Fruit fly (Drosophila melanogaster): ENCODE results near the gene Saf6.

Saf6 gene

DNA sequence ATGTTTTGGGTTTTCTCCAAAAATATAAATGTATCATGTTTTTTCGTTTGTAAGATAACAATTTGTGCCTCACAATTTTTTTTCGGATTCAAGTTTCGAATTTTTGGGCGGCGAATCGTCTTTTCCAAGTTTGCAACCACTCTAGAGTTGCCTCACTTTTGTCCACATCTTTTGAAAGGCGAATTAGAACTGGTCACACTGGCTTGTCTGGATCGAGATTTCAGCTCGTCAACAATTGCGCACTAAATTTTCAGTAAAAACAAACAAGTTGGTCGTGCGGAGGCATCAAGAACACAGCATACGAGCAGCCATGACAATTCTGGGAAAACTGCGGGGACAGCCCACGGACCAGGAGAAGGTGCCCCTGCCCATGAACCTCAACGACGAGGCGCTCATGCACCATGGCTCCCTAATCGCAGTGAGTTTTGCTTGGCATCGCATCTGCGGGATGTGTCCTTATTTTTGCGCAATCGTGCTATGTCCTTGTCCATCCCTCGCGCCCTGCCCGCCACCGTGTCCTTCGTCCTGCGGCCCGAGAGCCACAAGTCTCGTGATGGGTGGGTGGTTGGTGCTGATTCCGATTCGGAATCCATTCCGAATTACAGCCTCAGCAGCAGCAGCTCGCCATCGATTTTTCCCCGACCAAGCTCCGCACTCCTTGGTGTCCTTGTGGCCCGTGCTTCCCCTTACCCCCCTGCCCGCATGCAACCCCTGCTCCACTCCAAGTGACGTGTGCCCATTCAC is 5.7 kb upstream of the Saf6 start, which contains the start of gene CG3662 (continued):
- TF ChIP-seq CG15479 (GFP tag; optimal IDR thresholded peaks at IDR 0.05) (peak; percentile 81), Hr51 (GFP tag; optimal IDR thresholded peaks at IDR 0.05) (no peak), Med (GFP tag) (peak; percentile 88), sr (GFP tag; IDR thresholded peaks at IDR 0.05) (no peak), Hmr (GFP tag; optimal IDR thresholded peaks at IDR 0.05) (peak; percentile 47), gro (GFP tag; optimal IDR thresholded peaks at IDR 0.05) (peak; percentile 33), amos (GFP tag; IDR thresholded peaks at IDR 0.05; ENCODE audit: partially characterized antibody) (peak; percentile 46; the same call in 1 of the 2 replicates), CG3281 (GFP tag; optimal IDR thresholded peaks at IDR 0.05) (no peak), CTCF (GFP tag; optimal IDR thresholded peaks at IDR 0.05) (peak; percentile 40), CG13775 (GFP tag; optimal IDR thresholded peaks at IDR 0.05) (no peak), PHDP (tag; optimal IDR thresholded peaks at IDR 0.05) (peak; percentile 3), ara (GFP tag; IDR thresholded peaks at IDR 0.05) (no peak), CG1602 (GFP tag; optimal IDR thresholded peaks at IDR 0.05) (no peak), Vsx1 (GFP tag; optimal IDR thresholded peaks at IDR 0.05) (no peak), CG15601 (tag; optimal IDR thresholded peaks at IDR 0.05) (peak; percentile 47), YL-1 (GFP tag; optimal IDR thresholded peaks at IDR 0.05) (peak; percentile 77), H15 (GFP tag; IDR thresholded peaks at IDR 0.05) (no peak), Dref (GFP tag; IDR thresholded peaks at IDR 0.05) (peak; percentile 54), pan (optimal IDR thresholded peaks at IDR 0.05) (no peak), pan (GFP tag; optimal IDR thresholded peaks at IDR 0.05 in 1 of 2, IDR thresholded peaks at IDR 0.05 in 1 of 2) (peak in 1 of 2 experiments; percentile 25), CG13287 (GFP tag; IDR thresholded peaks at IDR 0.05; ENCODE audit: partially characterized antibody) (peak; percentile 46), tna (GFP tag; IDR thresholded peaks at IDR 0.05; ENCODE audit: partially characterized antibody) (peak; percentile 10; the same call in 1 of the 2 replicates), grn (GFP tag; optimal IDR thresholded peaks at IDR 0.05) (peak; percentile 18), slou (GFP tag; optimal IDR thresholded peaks at IDR 0.05) (no peak), CG1233 (GFP tag; optimal IDR thresholded peaks at IDR 0.05) (no peak), so (GFP tag; IDR thresholded peaks at IDR 0.05) (0 out of 3 replicates have a peak, but pooled peaks have one; percentile 29), CG11560 (tag; IDR thresholded peaks at IDR 0.05) (no peak), ewg (GFP tag; optimal IDR thresholded peaks at IDR 0.05) (peak; percentile 94), Dp (GFP tag; optimal IDR thresholded peaks at IDR 0.05) (peak; percentile 98), mam (GFP tag; optimal IDR thresholded peaks at IDR 0.05) (no peak), CG12391 (tag; optimal IDR thresholded peaks at IDR 0.05) (peak; percentile 17), mld (GFP tag; IDR thresholded peaks at IDR 0.05; ENCODE audit: partially characterized antibody) (no peak), croc (GFP tag; conservative IDR thresholded peaks at IDR 0.05) (no peak), CG42726 (GFP tag; IDR thresholded peaks at IDR 0.05; ENCODE audit: partially characterized antibody) (peak; percentile 49; the same call in 1 of the 2 replicates), CG7987 (GFP tag; optimal IDR thresholded peaks at IDR 0.05) (peak; percentile 15), Nf-YC (tag; optimal IDR thresholded peaks at IDR 0.05) (peak; percentile 20), stwl (tag; optimal IDR thresholded peaks at IDR 0.05) (peak; percentile 69), knrl (GFP tag; IDR thresholded peaks at IDR 0.05; ENCODE audit: partially characterized antibody) (peak; percentile 40; the same call in 1 of the 3 replicates), ci (GFP tag; IDR thresholded peaks at IDR 0.05) (peak; percentile 72; the same call in 2 of the 3 replicates), CG8478 (optimal IDR thresholded peaks at IDR 0.05) (no peak), grau (tag; optimal IDR thresholded peaks at IDR 0.05) (peak; percentile 19), CG18011 (GFP tag; optimal IDR thresholded peaks at IDR 0.05) (no peak), CG11696 (GFP tag; IDR thresholded peaks at IDR 0.05) (no peak), crol (GFP tag; IDR thresholded peaks at IDR 0.05) (peak; percentile 87), CG5180 (GFP tag; optimal IDR thresholded peaks at IDR 0.05) (no peak), ac (GFP tag; optimal IDR thresholded peaks at IDR 0.05) (no peak), dysf (GFP tag; IDR thresholded peaks at IDR 0.05) (no peak), maf-S (GFP tag; optimal IDR thresholded peaks at IDR 0.05) (no peak), MTF-1 (GFP tag; optimal IDR thresholded peaks at IDR 0.05; ENCODE audit: borderline replicate concordance) (peak; percentile 9)
